Worm (Caenorhabditis elegans) whole organism, late embryonic: ENCODE data around the gene Y57G11B.8.

Experiments
- C38D4.7 ChIP-seq: fragments of 200-800 bp; sonication (Bioruptor generic); optimal IDR thresholded peaks from 2 replicates; lab custom pipeline; 2018; ENCODE audit warnings: mild to moderate bottlenecking, missing genetic modification characterization, moderate library complexity, missing compliant biosample characterization
- F13H6.1 ChIP-seq: sonication (generic microtip); optimal IDR thresholded peaks from 2 replicates; lab custom pipeline; 2016; ENCODE audit warnings: missing genetic modification characterization, missing compliant biosample characterization
- K09A11.1 ChIP-seq: sonication (generic microtip); optimal IDR thresholded peaks from 2 replicates; lab custom pipeline; 2017; ENCODE audit warnings: antibody characterized with exemption, mild to moderate bottlenecking, missing genetic modification characterization, missing compliant biosample characterization; ENCODE audit not compliant: insufficient read depth
- T23F11.4 ChIP-seq: fragments of 200-800 bp; sonication (Bioruptor generic); optimal IDR thresholded peaks from 2 replicates; lab custom pipeline; 2018; ENCODE audit warnings: mild to moderate bottlenecking, missing genetic modification characterization, missing compliant biosample characterization
- Y22D7AL.16 ChIP-seq: sonication (generic microtip); optimal IDR thresholded peaks from 2 replicates; lab custom pipeline; 2016; ENCODE audit warnings: missing genetic modification characterization, missing compliant biosample characterization
- ahr-1 ChIP-seq: sonication (generic microtip); optimal IDR thresholded peaks from 2 replicates; lab custom pipeline; 2016; ENCODE audit warnings: missing genetic modification characterization, missing compliant biosample characterization
- ama-1 ChIP-seq: fragments of 150-350 bp; optimal IDR thresholded peaks from 2 replicates; lab custom pipeline; 2014
- ceh-14 ChIP-seq: sonication (generic microtip); optimal IDR thresholded peaks from 2 replicates; lab custom pipeline; 2016; ENCODE audit warnings: missing genotype, missing genetic modification characterization, missing compliant biosample characterization
- ceh-2 ChIP-seq: sonication (generic microtip); optimal IDR thresholded peaks from 2 replicates; lab custom pipeline; 2016; ENCODE audit warnings: missing genotype, missing genetic modification characterization, missing compliant biosample characterization
- ceh-22 ChIP-seq: sonication (generic microtip); optimal IDR thresholded peaks from 2 replicates; lab custom pipeline; 2017; ENCODE audit warnings: missing biosample characterization, missing genetic modification characterization
- ceh-24 ChIP-seq: sonication (generic microtip); optimal IDR thresholded peaks from 2 replicates; lab custom pipeline; 2016; ENCODE audit warnings: mild to moderate bottlenecking, missing genetic modification characterization, missing compliant biosample characterization
- ceh-30 ChIP-seq: fragments of 150-350 bp; optimal IDR thresholded peaks from 2 replicates; lab custom pipeline; 2014; ENCODE audit warnings: missing biosample characterization, missing genetic modification characterization
- ceh-45 ChIP-seq: fragments of 200-800 bp; sonication (Bioruptor generic); IDR thresholded peaks from 2 replicates; pipeline ENCODE4 v1.3.6; 2022; ENCODE audit warnings: missing genetic modification reagents, missing genetic modification characterization, missing compliant biosample characterization
- ceh-48 ChIP-seq: sonication (generic microtip); optimal IDR thresholded peaks from 2 replicates; lab custom pipeline; 2016; ENCODE audit warnings: missing genetic modification characterization, inconsistent platforms, missing compliant biosample characterization
- ceh-6 ChIP-seq: fragments of 200-800 bp; sonication (Bioruptor generic); optimal IDR thresholded peaks from 2 replicates; lab custom pipeline; 2018; ENCODE audit warnings: mild to moderate bottlenecking, missing genetic modification characterization, missing compliant biosample characterization
- ceh-9 ChIP-seq: sonication (generic microtip); optimal IDR thresholded peaks from 2 replicates; lab custom pipeline; 2016; ENCODE audit warnings: mild to moderate bottlenecking, missing genetic modification characterization, inconsistent platforms, missing compliant biosample characterization
- che-1 ChIP-seq: sonication (generic microtip); optimal IDR thresholded peaks from 2 replicates; lab custom pipeline; 2016; ENCODE audit warnings: mild to moderate bottlenecking, missing genetic modification characterization, missing compliant biosample characterization
- dmd-4 ChIP-seq: sonication (generic microtip); optimal IDR thresholded peaks from 2 replicates; lab custom pipeline; 2016; ENCODE audit warnings: borderline replicate concordance, missing genetic modification characterization, missing compliant biosample characterization
- elt-2 ChIP-seq: sonication (generic microtip); optimal IDR thresholded peaks from 2 replicates; lab custom pipeline; 2016; ENCODE audit warnings: missing genetic modification reagents, missing genetic modification characterization, missing compliant biosample characterization
- ets-4 ChIP-seq: sonication (generic microtip); optimal IDR thresholded peaks from 2 replicates; lab custom pipeline; 2016; ENCODE audit warnings: missing genetic modification characterization, missing compliant biosample characterization
- fax-1 ChIP-seq: sonication (generic microtip); optimal IDR thresholded peaks from 2 replicates; lab custom pipeline; 2016; ENCODE audit warnings: missing genotype, missing genetic modification characterization, missing compliant biosample characterization
- fkh-10 ChIP-seq: fragments of 150-350 bp; optimal IDR thresholded peaks from 2 replicates; lab custom pipeline; 2014; ENCODE audit warnings: missing biosample characterization, missing genetic modification reagents, missing genetic modification characterization
- gmeb-2 ChIP-seq: sonication (generic microtip); optimal IDR thresholded peaks from 2 replicates; lab custom pipeline; 2016; ENCODE audit warnings: missing genetic modification characterization, inconsistent platforms, missing compliant biosample characterization
- hlh-13 ChIP-seq: fragments of 200-800 bp; sonication (Bioruptor generic); optimal IDR thresholded peaks from 2 replicates; lab custom pipeline; 2018; ENCODE audit warnings: mild to moderate bottlenecking, missing genetic modification characterization, missing compliant biosample characterization
- hlh-15 ChIP-seq: sonication (generic microtip); optimal IDR thresholded peaks from 2 replicates; lab custom pipeline; 2016; ENCODE audit warnings: missing genetic modification characterization, missing compliant biosample characterization
- hlh-30 ChIP-seq: sonication (generic microtip); optimal IDR thresholded peaks from 2 replicates; lab custom pipeline; 2017; ENCODE audit warnings: antibody characterized with exemption, missing genetic modification characterization, missing compliant biosample characterization; ENCODE audit not compliant: insufficient read depth
- hlh-6 ChIP-seq: sonication (generic microtip); optimal IDR thresholded peaks from 2 replicates; lab custom pipeline; 2016; ENCODE audit warnings: missing genotype, missing genetic modification characterization, missing compliant biosample characterization
- hlh-8 ChIP-seq: sonication (generic microtip); optimal IDR thresholded peaks from 2 replicates; lab custom pipeline; 2016; ENCODE audit warnings: missing genotype, missing genetic modification characterization, missing compliant biosample characterization
- lim-6 ChIP-seq: sonication (generic microtip); optimal IDR thresholded peaks from 2 replicates; lab custom pipeline; 2016; ENCODE audit warnings: missing genetic modification characterization, missing compliant biosample characterization
- lin-11 ChIP-seq: fragments of 200-800 bp; sonication (Bioruptor generic); optimal IDR thresholded peaks from 2 replicates; lab custom pipeline; 2018; ENCODE audit warnings: mild to moderate bottlenecking, missing genetic modification characterization, missing compliant biosample characterization
- madf-2 ChIP-seq: sonication (generic microtip); optimal IDR thresholded peaks from 2 replicates; lab custom pipeline; 2017; ENCODE audit warnings: missing genetic modification characterization, missing compliant biosample characterization
- mec-3 ChIP-seq: sonication (generic microtip); optimal IDR thresholded peaks from 2 replicates; lab custom pipeline; 2016; ENCODE audit warnings: borderline replicate concordance, missing genetic modification characterization, missing compliant biosample characterization
- nfya-1 ChIP-seq: sonication (generic microtip); optimal IDR thresholded peaks from 2 replicates; lab custom pipeline; 2017; ENCODE audit warnings: missing genetic modification characterization, mild to moderate bottlenecking, missing compliant biosample characterization, antibody characterized with exemption, moderate library complexity
- nhr-11 ChIP-seq: fragments of 150-350 bp; optimal IDR thresholded peaks from 2 replicates; lab custom pipeline; 2014; ENCODE audit warnings: missing biosample characterization, missing genetic modification characterization
- npax-4 ChIP-seq: sonication (generic microtip); optimal IDR thresholded peaks from 2 replicates; lab custom pipeline; 2016; ENCODE audit warnings: missing genetic modification characterization, missing compliant biosample characterization
- pag-3 ChIP-seq: sonication (generic microtip); optimal IDR thresholded peaks from 2 replicates; lab custom pipeline; 2016; ENCODE audit warnings: missing compliant biosample characterization, missing genetic modification characterization, borderline replicate concordance
- pat-9 ChIP-seq: fragments of 200-800 bp; sonication (Bioruptor generic); optimal IDR thresholded peaks from 2 replicates; lab custom pipeline; 2018; ENCODE audit warnings: mild to moderate bottlenecking, missing genetic modification characterization, moderate library complexity, missing compliant biosample characterization
- pax-1 ChIP-seq: fragments of 150-350 bp; optimal IDR thresholded peaks from 2 replicates; lab custom pipeline; 2014; ENCODE audit warnings: missing biosample characterization, missing genetic modification characterization
- pha-2 ChIP-seq: sonication (generic microtip); optimal IDR thresholded peaks from 2 replicates; lab custom pipeline; 2017; ENCODE audit warnings: mild to moderate bottlenecking, missing genetic modification characterization, missing compliant biosample characterization
- pha-4 ChIP-seq: fragments of 150-350 bp; optimal IDR thresholded peaks from 2 replicates; lab custom pipeline; 2018; ENCODE audit warnings: missing biosample characterization, missing genetic modification reagents, missing genetic modification characterization
- pqm-1 ChIP-seq: sonication (generic microtip); optimal IDR thresholded peaks from 2 replicates; lab custom pipeline; 2016; ENCODE audit warnings: missing genetic modification characterization, missing compliant biosample characterization
- pros-1 ChIP-seq: fragments of 150-350 bp; optimal IDR thresholded peaks from 2 replicates; lab custom pipeline; 2014; ENCODE audit warnings: missing biosample characterization, missing genetic modification reagents, missing genetic modification characterization
- rnt-1 ChIP-seq: sonication (generic microtip); optimal IDR thresholded peaks from 2 replicates; lab custom pipeline; 2016; ENCODE audit warnings: missing genetic modification characterization, missing compliant biosample characterization
- sdc-2 ChIP-seq: sonication (generic microtip); optimal IDR thresholded peaks from 2 replicates; lab custom pipeline; 2016; ENCODE audit warnings: missing genotype, missing genetic modification characterization, missing compliant biosample characterization
- sox-2 ChIP-seq: fragments of 200-800 bp; sonication (Bioruptor generic); IDR thresholded peaks from 2 replicates; pipeline ENCODE4 v1.3.6; 2022; ENCODE audit warnings: missing genetic modification reagents, missing genetic modification characterization, missing compliant biosample characterization
- sox-4 ChIP-seq: sonication (generic microtip); optimal IDR thresholded peaks from 2 replicates; lab custom pipeline; 2017; ENCODE audit warnings: mild to moderate bottlenecking, missing genetic modification characterization, inconsistent platforms, missing compliant biosample characterization
- tbx-2 ChIP-seq: sonication (generic microtip); optimal IDR thresholded peaks from 2 replicates; lab custom pipeline; 2016; ENCODE audit warnings: missing genetic modification characterization, missing compliant biosample characterization
- tbx-7 ChIP-seq: sonication (generic microtip); optimal IDR thresholded peaks from 2 replicates; lab custom pipeline; 2016; ENCODE audit warnings: missing genotype, missing genetic modification characterization, missing compliant biosample characterization
- ttx-3 ChIP-seq: sonication (generic microtip); optimal IDR thresholded peaks from 2 replicates; lab custom pipeline; 2016; ENCODE audit warnings: missing genetic modification reagents, missing genetic modification characterization, missing compliant biosample characterization
- unc-42 ChIP-seq: sonication (generic microtip); optimal IDR thresholded peaks from 2 replicates; lab custom pipeline; 2016; ENCODE audit warnings: missing genotype, missing genetic modification characterization, missing compliant biosample characterization
- unc-55 ChIP-seq: sonication (generic microtip); optimal IDR thresholded peaks from 2 replicates; lab custom pipeline; 2017; ENCODE audit warnings: missing biosample characterization, missing genetic modification reagents, missing genetic modification characterization
- unc-86 ChIP-seq: sonication (generic microtip); optimal IDR thresholded peaks from 2 replicates; lab custom pipeline; 2016; ENCODE audit warnings: missing genetic modification characterization, missing compliant biosample characterization
- zip-5 ChIP-seq: sonication (generic microtip); optimal IDR thresholded peaks from 2 replicates; lab custom pipeline; 2016; ENCODE audit warnings: missing genetic modification characterization, missing compliant biosample characterization
- ztf-16 ChIP-seq: sonication (generic microtip); optimal IDR thresholded peaks from 2 replicates; lab custom pipeline; 2017; ENCODE audit warnings: missing genetic modification characterization, missing compliant biosample characterization

Gene Y57G11B.8

ce11 chrIV:14576471-14576870 is 2.0 kb downstream of the Y57G11B.8 start:
- no peak for TF ChIP-seq gmeb-2 (tag; lab: Kevin White, UChicago)
- TF ChIP-seq hlh-6 (tag; lab: Kevin White, UChicago): no peak
- no peak for TF ChIP-seq hlh-30
- TF ChIP-seq ceh-14 (tag; lab: Kevin White, UChicago): no peak
- TF ChIP-seq T23F11.4: peak; percentile 35
- peak; percentile 55 for TF ChIP-seq Y22D7AL.16
- TF ChIP-seq pax-1: no peak
- TF ChIP-seq madf-2: no peak
- TF ChIP-seq zip-5: no peak
- TF ChIP-seq sdc-2 (tag; lab: Kevin White, UChicago): no peak
- TF ChIP-seq pha-4 (tag; lab: Kevin White, UChicago): no peak
- TF ChIP-seq hlh-8 (tag; lab: Kevin White, UChicago): no peak
- TF ChIP-seq mec-3: no peak
- no peak for TF ChIP-seq rnt-1
- TF ChIP-seq ets-4 (tag; lab: Kevin White, UChicago): no peak
- TF ChIP-seq npax-4 (tag; lab: Kevin White, UChicago): peak; percentile 13
- TF ChIP-seq tbx-2: no peak
- no peak for TF ChIP-seq ceh-48
- peak; percentile 73 for TF ChIP-seq che-1
- peak; percentile 11 for TF ChIP-seq nfya-1 (tag; lab: Kevin White, UChicago)
- peak; percentile 16 for TF ChIP-seq ceh-2
- TF ChIP-seq sox-2: peak; percentile 47
- TF ChIP-seq hlh-13 (GFP tag; lab: Kevin White, UChicago): peak; percentile 21
- TF ChIP-seq nhr-11: no peak
- TF ChIP-seq fkh-10 (GFP tag; lab: Kevin White, UChicago): no peak
- no peak for TF ChIP-seq pqm-1 (tag; lab: Kevin White, UChicago)
- TF ChIP-seq ahr-1 (tag; lab: Kevin White, UChicago): no peak
- no peak for TF ChIP-seq sox-4 (tag; lab: Kevin White, UChicago)
- TF ChIP-seq ceh-45: 0 out of 2 replicates have a peak, but pooled peaks have one; percentile 21
- no peak for TF ChIP-seq K09A11.1 (tag; lab: Kevin White, UChicago)
- TF ChIP-seq unc-42 (tag; lab: Kevin White, UChicago): no peak
- no peak for TF ChIP-seq unc-55 (GFP tag; lab: Kevin White, UChicago)
- TF ChIP-seq hlh-15: peak; percentile 3
- peak; percentile 49 for TF ChIP-seq ceh-6 (GFP tag; lab: Kevin White, UChicago)
- no peak for TF ChIP-seq fax-1
- no peak for TF ChIP-seq pat-9
- TF ChIP-seq pha-2: peak; percentile 35
- TF ChIP-seq dmd-4 (tag; lab: Kevin White, UChicago): no peak
- TF ChIP-seq ttx-3 (tag; lab: Kevin White, UChicago): peak; percentile 49
- TF ChIP-seq pag-3 (tag; lab: Kevin White, UChicago): no peak
- no peak for TF ChIP-seq ceh-30 (tag; lab: Kevin White, UChicago)
- peak; percentile 54 for TF ChIP-seq ztf-16
- peak; percentile 62 for TF ChIP-seq elt-2 (tag; lab: Kevin White, UChicago)
- no peak for TF ChIP-seq ceh-22 (tag; lab: Kevin White, UChicago)
- TF ChIP-seq ama-1: no peak
- no peak for TF ChIP-seq ceh-24 (tag; lab: Kevin White, UChicago)
- no peak for TF ChIP-seq F13H6.1
- TF ChIP-seq pros-1 (tag; lab: Kevin White, UChicago): no peak
- TF ChIP-seq lin-11: peak; percentile 64
- peak; percentile 56 for TF ChIP-seq C38D4.7 (GFP tag; lab: Kevin White, UChicago)
- peak; percentile 7 for TF ChIP-seq unc-86 (tag; lab: Kevin White, UChicago)
- TF ChIP-seq ceh-9 (tag; lab: Kevin White, UChicago): no peak
- no peak for TF ChIP-seq tbx-7 (tag; lab: Kevin White, UChicago)
- TF ChIP-seq lim-6 (tag; lab: Kevin White, UChicago): no peak
